Worm (Caenorhabditis elegans) whole organism, L4 larva: ENCODE data around the gene F01F1.11.

Experiments used
- F37D6.2 ChIP-seq: sonication (generic microtip); optimal IDR thresholded peaks from 2 replicates; lab custom pipeline; 2016; ENCODE audit warnings: mild to moderate bottlenecking, missing genetic modification characterization, missing compliant biosample characterization
- F44E2.7 ChIP-seq: fragments of 200-800 bp; sonication (Bioruptor generic); IDR thresholded peaks from 2 replicates; pipeline ENCODE4 v2.1.2; 2022; ENCODE audit warnings: missing genetic modification characterization, missing compliant biosample characterization
- F49E8.2 ChIP-seq: sonication (generic microtip); optimal IDR thresholded peaks from 2 replicates; lab custom pipeline; 2016; ENCODE audit warnings: missing compliant biosample characterization, mild to moderate bottlenecking, missing genetic modification characterization, borderline replicate concordance
- T20F7.1 ChIP-seq: fragments of 200-800 bp; sonication (Bioruptor generic); optimal IDR thresholded peaks from 2 replicates; lab custom pipeline; 2018; ENCODE audit warnings: mild to moderate bottlenecking, missing genetic modification characterization, missing compliant biosample characterization
- T26A8.4 ChIP-seq: fragments of 200-800 bp; sonication (Bioruptor generic); IDR thresholded peaks from 2 replicates; pipeline ENCODE4 v1.3.6; 2022; ENCODE audit warnings: missing genetic modification characterization, missing compliant biosample characterization
- Y48G9A.11 ChIP-seq: fragments of 200-800 bp; sonication (Bioruptor generic); IDR thresholded peaks from 2 replicates; pipeline ENCODE4 v1.3.6; 2022; ENCODE audit warnings: missing genetic modification reagents, missing genetic modification characterization, missing compliant biosample characterization
- Y75B8A.6 ChIP-seq: fragments of 200-800 bp; sonication (Bioruptor generic); IDR thresholded peaks from 2 replicates; pipeline ENCODE4 v1.3.6; 2022; ENCODE audit warnings: missing genetic modification reagents, missing genetic modification characterization, missing compliant biosample characterization
- ZK337.2 ChIP-seq: fragments of 200-800 bp; sonication (Bioruptor generic); IDR thresholded peaks from 2 replicates; pipeline ENCODE4 v1.3.6; 2022; ENCODE audit warnings: missing genetic modification reagents, missing genetic modification characterization, missing compliant biosample characterization
- attf-4 ChIP-seq: sonication (generic microtip); optimal IDR thresholded peaks from 3 replicates; lab custom pipeline; 2017; ENCODE audit warnings: missing biosample characterization, missing genetic modification characterization
- ceh-32 ChIP-seq: sonication (generic microtip); optimal IDR thresholded peaks from 2 replicates; lab custom pipeline; 2016; ENCODE audit warnings: mild to moderate bottlenecking, missing genetic modification characterization, missing compliant biosample characterization; ENCODE audit not compliant: poor library complexity
- ctbp-1 ChIP-seq: fragments of 200-800 bp; sonication (Bioruptor generic); IDR thresholded peaks from 2 replicates; pipeline ENCODE4 v1.3.6; 2022; ENCODE audit warnings: missing genetic modification reagents, missing genetic modification characterization, missing compliant biosample characterization
- daf-16 ChIP-seq, 3 experiments: sonication (generic microtip); optimal IDR thresholded peaks; 2 replicates each; lab custom pipeline; 2016 to 2017; ENCODE audit warnings: missing genetic modification characterization in 3 of 3, missing genetic modification reagents in 3 of 3, mild to moderate bottlenecking in 2 of 3, missing compliant biosample characterization in 2 of 3, missing biosample characterization in 1 of 3, moderate library complexity in 1 of 3
- dmd-6 ChIP-seq: fragments of 200-800 bp; sonication (Bioruptor generic); IDR thresholded peaks from 2 replicates; pipeline ENCODE4 v1.3.6; 2022; ENCODE audit warnings: missing genetic modification reagents, missing genetic modification characterization, missing compliant biosample characterization
- dmd-9 ChIP-seq: fragments of 200-800 bp; sonication (Bioruptor generic); IDR thresholded peaks from 2 replicates; pipeline ENCODE4 v1.3.6; 2022; ENCODE audit warnings: missing genetic modification reagents, missing genetic modification characterization, missing compliant biosample characterization
- dpl-1 ChIP-seq: fragments of 150-350 bp; optimal IDR thresholded peaks from 2 replicates; lab custom pipeline; 2014; ENCODE audit warnings: missing biosample characterization, missing genetic modification reagents, missing genetic modification characterization
- duxl-1 ChIP-seq: sonication (generic microtip); optimal IDR thresholded peaks from 2 replicates; lab custom pipeline; 2016; ENCODE audit warnings: mild to moderate bottlenecking, missing genetic modification characterization, moderate library complexity, missing compliant biosample characterization; ENCODE audit not compliant: poor library complexity
- dve-1 ChIP-seq: sonication (generic microtip); optimal IDR thresholded peaks from 2 replicates; lab custom pipeline; 2017; ENCODE audit warnings: antibody characterized with exemption, mild to moderate bottlenecking, missing genetic modification characterization, missing compliant biosample characterization; ENCODE audit not compliant: insufficient read depth
- hif-1 ChIP-seq, 2 experiments: sonication (generic microtip); optimal IDR thresholded peaks; 2 replicates each; lab custom pipeline; 2016 to 2017; ENCODE audit warnings: missing compliant biosample characterization in 2 of 2, missing genetic modification characterization in 2 of 2, missing genetic modification reagents in 2 of 2, missing genotype in 2 of 2, mild to moderate bottlenecking in 1 of 2
- hlh-11 ChIP-seq: fragments of 200-800 bp; sonication (Bioruptor generic); optimal IDR thresholded peaks from 2 replicates; lab custom pipeline; 2018; ENCODE audit warnings: mild to moderate bottlenecking, missing genetic modification characterization, missing compliant biosample characterization
- hlh-30 ChIP-seq: sonication (generic microtip); optimal IDR thresholded peaks from 2 replicates; lab custom pipeline; 2017; ENCODE audit warnings: antibody characterized with exemption, mild to moderate bottlenecking, missing genetic modification characterization, missing compliant biosample characterization; ENCODE audit not compliant: insufficient read depth
- hmg-1.1 ChIP-seq: fragments of 200-800 bp; sonication (Bioruptor generic); IDR thresholded peaks from 2 replicates; pipeline ENCODE4 v1.3.6; 2022; ENCODE audit warnings: missing genetic modification reagents, missing genetic modification characterization, missing compliant biosample characterization
- lin-1 ChIP-seq: fragments of 200-800 bp; sonication (Bioruptor generic); IDR thresholded peaks from 2 replicates; pipeline ENCODE4 v1.3.6; 2022; ENCODE audit warnings: missing genetic modification reagents, missing genetic modification characterization, missing compliant biosample characterization
- lin-13 ChIP-seq: fragments of 150-350 bp; optimal IDR thresholded peaks from 2 replicates; lab custom pipeline; 2014; ENCODE audit warnings: missing biosample characterization, missing genetic modification reagents, missing genetic modification characterization
- lin-29 ChIP-seq: fragments of 200-800 bp; sonication (Bioruptor generic); IDR thresholded peaks from 2 replicates; pipeline ENCODE4 v1.3.6; 2022; ENCODE audit warnings: missing genetic modification reagents, missing genetic modification characterization, missing compliant biosample characterization
- lin-38 ChIP-seq: fragments of 200-800 bp; sonication (Bioruptor generic); IDR thresholded peaks from 2 replicates; pipeline ENCODE4 v1.3.6; 2022; ENCODE audit warnings: missing genetic modification reagents, missing genetic modification characterization, missing compliant biosample characterization
- lsy-2 ChIP-seq, 2 experiments: fragments of 150-350 bp in 1 of 2; sonication (generic microtip) in 1 of 2; optimal IDR thresholded peaks; 2 replicates each; lab custom pipeline; 2014 to 2017; ENCODE audit warnings: missing biosample characterization in 2 of 2, missing genetic modification characterization in 2 of 2
- madf-5 ChIP-seq, 2 experiments: fragments of 200-800 bp; sonication (Bioruptor generic); IDR thresholded peaks; 2 replicates each; pipeline ENCODE4 v1.3.6; 2022; ENCODE audit warnings: missing compliant biosample characterization in 2 of 2, missing genetic modification characterization in 2 of 2
- madf-9 ChIP-seq: fragments of 200-800 bp; sonication (Bioruptor generic); conservative IDR thresholded peaks from 2 replicates; pipeline ENCODE4 v1.3.6; 2022; ENCODE audit warnings: missing genetic modification reagents, missing genetic modification characterization, missing compliant biosample characterization
- mdt-29 ChIP-seq: fragments of 200-800 bp; sonication (Bioruptor generic); IDR thresholded peaks from 2 replicates; pipeline ENCODE4 v1.3.6; 2022; ENCODE audit warnings: missing genetic modification reagents, missing genetic modification characterization, missing compliant biosample characterization
- mep-1 ChIP-seq: fragments of 150-350 bp; sonication (generic microtip); optimal IDR thresholded peaks from 3 replicates; lab custom pipeline; 2014; ENCODE audit warnings: missing biosample characterization, missing genetic modification characterization
- mes-2 ChIP-seq: sonication (generic microtip); optimal IDR thresholded peaks from 2 replicates; lab custom pipeline; 2016; ENCODE audit warnings: missing genotype, mild to moderate bottlenecking, missing genetic modification characterization, missing compliant biosample characterization; ENCODE audit not compliant: poor library complexity, severe bottlenecking
- mxl-3 ChIP-seq: fragments of 200-800 bp; sonication (Bioruptor generic); optimal IDR thresholded peaks from 2 replicates; lab custom pipeline; 2018; ENCODE audit warnings: mild to moderate bottlenecking, missing genetic modification characterization, missing compliant biosample characterization
- nhr-10 ChIP-seq: fragments of 150-350 bp; optimal IDR thresholded peaks from 2 replicates; lab custom pipeline; 2014; ENCODE audit warnings: missing biosample characterization, missing genetic modification characterization
- nhr-102 ChIP-seq: sonication (generic microtip); optimal IDR thresholded peaks from 2 replicates; lab custom pipeline; 2016; ENCODE audit warnings: mild to moderate bottlenecking, missing genetic modification characterization, moderate library complexity, missing compliant biosample characterization
- nhr-11 ChIP-seq: fragments of 150-350 bp; optimal IDR thresholded peaks from 2 replicates; lab custom pipeline; 2014; ENCODE audit warnings: missing biosample characterization, missing genetic modification characterization
- nhr-28 ChIP-seq: fragments of 150-350 bp; optimal IDR thresholded peaks from 2 replicates; lab custom pipeline; 2014; ENCODE audit warnings: missing biosample characterization, missing genetic modification characterization
- nhr-48 ChIP-seq: sonication (generic microtip); optimal IDR thresholded peaks from 2 replicates; lab custom pipeline; 2016; ENCODE audit warnings: mild to moderate bottlenecking, missing genetic modification characterization, missing compliant biosample characterization
- nhr-6 ChIP-seq: fragments of 150-350 bp; optimal IDR thresholded peaks from 2 replicates; lab custom pipeline; 2014; ENCODE audit warnings: missing biosample characterization, missing genetic modification characterization
- nhr-77 ChIP-seq: fragments of 150-350 bp; optimal IDR thresholded peaks from 2 replicates; lab custom pipeline; 2014; ENCODE audit warnings: missing biosample characterization, missing genetic modification characterization
- pha-4 ChIP-seq, 2 experiments: fragments of 150-350 bp in 1 of 2; fragments of 200-800 bp in 1 of 2; sonication (Bioruptor generic) in 1 of 2; IDR thresholded peaks in 1 of 2; optimal IDR thresholded peaks in 1 of 2; 2 replicates each; pipeline versions ENCODE4 v1.3.6 to Lab custom; 2014 to 2022; ENCODE audit warnings: missing genetic modification characterization in 2 of 2, missing genetic modification reagents in 2 of 2, missing biosample characterization in 1 of 2, missing compliant biosample characterization in 1 of 2
- rbr-2 ChIP-seq: sonication (generic microtip); optimal IDR thresholded peaks from 2 replicates; lab custom pipeline; 2016; ENCODE audit warnings: missing genotype, missing genetic modification characterization, missing compliant biosample characterization
- sdz-12 ChIP-seq: fragments of 200-800 bp; sonication (Bioruptor generic); optimal IDR thresholded peaks from 2 replicates; lab custom pipeline; 2018; ENCODE audit warnings: mild to moderate bottlenecking, missing genetic modification characterization, missing compliant biosample characterization
- set-16 ChIP-seq: fragments of 200-800 bp; sonication (Bioruptor generic); IDR thresholded peaks from 2 replicates; pipeline ENCODE4 v1.3.6; 2022; ENCODE audit warnings: missing genetic modification reagents, missing genetic modification characterization, missing compliant biosample characterization
- spr-3 ChIP-seq: fragments of 200-800 bp; sonication (Bioruptor generic); optimal IDR thresholded peaks from 2 replicates; lab custom pipeline; 2018; ENCODE audit warnings: mild to moderate bottlenecking, missing genetic modification characterization, missing compliant biosample characterization
- tra-1 ChIP-seq: fragments of 200-800 bp; sonication (Bioruptor generic); IDR thresholded peaks from 2 replicates; pipeline ENCODE4 v1.3.6; 2022; ENCODE audit warnings: missing genetic modification reagents, missing genetic modification characterization, missing compliant biosample characterization
- unc-130 ChIP-seq: sonication (generic microtip); optimal IDR thresholded peaks from 2 replicates; lab custom pipeline; 2016; ENCODE audit warnings: missing genetic modification reagents, missing genetic modification characterization, missing compliant biosample characterization
- zfp-3 ChIP-seq: fragments of 200-800 bp; sonication (Bioruptor generic); conservative IDR thresholded peaks from 2 replicates; pipeline ENCODE4 v1.3.6; 2022; ENCODE audit warnings: missing genetic modification reagents, missing genetic modification characterization, missing compliant biosample characterization
- zip-2 ChIP-seq: fragments of 150-350 bp; optimal IDR thresholded peaks from 2 replicates; lab custom pipeline; 2014; ENCODE audit warnings: missing biosample characterization, missing genetic modification characterization
- ztf-7 ChIP-seq: fragments of 150-350 bp; optimal IDR thresholded peaks from 2 replicates; lab custom pipeline; 2014; ENCODE audit warnings: missing biosample characterization, missing genetic modification characterization

Gene F01F1.11

DNA sequence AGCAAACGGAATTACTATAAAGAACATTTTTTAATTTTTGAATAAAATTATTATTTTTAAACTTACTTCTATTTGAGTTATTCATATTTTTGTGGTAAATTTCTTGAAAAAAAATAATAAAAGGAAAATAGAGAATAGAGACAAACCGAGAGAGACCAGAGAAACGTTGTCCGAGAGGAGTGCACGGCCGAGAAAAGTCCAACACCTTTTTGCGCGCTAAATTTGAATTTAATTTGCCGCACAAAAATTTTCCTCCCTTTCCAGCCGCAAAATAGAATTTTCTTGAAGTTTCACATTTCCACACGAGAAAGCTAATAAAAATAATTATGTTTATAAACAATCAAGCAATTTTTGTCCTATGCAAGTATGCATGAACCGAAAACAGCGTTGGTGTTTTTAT is at the start of gene F01F1.11, which contains the start of gene F01F1.3:
F01F1.11 (minus strand) TSS at position 118 of the 400 bp plus-strand sequence.
F01F1.3 (plus strand) TSS at position 179 of the 400 bp plus-strand sequence.
- TF ChIP-seq dmd-9 (GFP tag; lab: Robert Waterston, UW) (peak; percentile 77; the same call in 1 of the 2 replicates), dmd-6 (GFP tag; lab: Robert Waterston, UW) (peak; percentile 71), nhr-6 (tag; lab: Kevin White, UChicago) (peak; percentile 62), unc-130 (GFP tag; lab: Kevin White, UChicago) (peak; percentile 83), lin-29 (no peak), sdz-12 (no peak), pha-4 (GFP tag; IDR thresholded peaks at IDR 0.05; lab: Robert Waterston, UW) (0 out of 2 replicates have a peak, but pooled peaks have one; percentile 21), pha-4 (tag; optimal IDR thresholded peaks at IDR 0.05; lab: Kevin White, UChicago) (no peak), zip-2 (tag; lab: Kevin White, UChicago) (no peak), hif-1 (tag; optimal IDR thresholded peaks at IDR 0.05; lab: Kevin White, UChicago) (peak in 1 of 2 experiments; percentile 90), nhr-10 (tag; lab: Kevin White, UChicago) (no peak), nhr-11 (no peak), hlh-11 (tag; lab: Kevin White, UChicago) (peak; percentile 51), ctbp-1 (GFP tag; lab: Robert Waterston, UW) (no peak), daf-16 (GFP tag; optimal IDR thresholded peaks at IDR 0.05; lab: Kevin White, UChicago) (no peak), daf-16 (tag; optimal IDR thresholded peaks at IDR 0.05; lab: Kevin White, UChicago) (peak; percentile 18), zfp-3 (GFP tag; lab: Robert Waterston, UW) (no peak; the same call in 1 of the 2 replicates), lin-1 (GFP tag; lab: Robert Waterston, UW) (no peak), rbr-2 (tag; lab: Kevin White, UChicago) (peak; percentile 44), F44E2.7 (no peak), tra-1 (GFP tag; lab: Robert Waterston, UW) (0 out of 2 replicates have a peak, but pooled peaks have one; percentile 40), dpl-1 (GFP tag; lab: Kevin White, UChicago) (peak; percentile 98), duxl-1 (tag; lab: Kevin White, UChicago) (peak; percentile 68), nhr-28 (tag; lab: Kevin White, UChicago) (peak; percentile 41), attf-4 (tag; lab: Kevin White, UChicago) (no peak), ZK337.2 (peak; percentile 90), F37D6.2 (peak; percentile 30), lin-38 (GFP tag; lab: Robert Waterston, UW) (peak; percentile 72), mep-1 (tag; lab: Kevin White, UChicago) (peak; percentile 57), ztf-7 (no peak), ceh-32 (tag; lab: Kevin White, UChicago) (no peak), hlh-30 (peak; percentile 53), madf-9 (GFP tag; lab: Robert Waterston, UW) (peak; percentile 76), nhr-102 (peak; percentile 39), mxl-3 (GFP tag; lab: Kevin White, UChicago) (no peak), nhr-77 (tag; lab: Kevin White, UChicago) (no peak), F49E8.2 (tag; lab: Kevin White, UChicago) (peak; percentile 14), lsy-2 (tag; optimal IDR thresholded peaks at IDR 0.05; lab: Kevin White, UChicago) (peak in 1 of 2 experiments; percentile 89), mdt-29 (GFP tag; lab: Robert Waterston, UW) (no peak), T26A8.4 (GFP tag; lab: Robert Waterston, UW) (peak; percentile 50; the same call in 1 of the 2 replicates), mes-2 (tag; lab: Kevin White, UChicago) (peak; percentile 99), nhr-48 (tag; lab: Kevin White, UChicago) (peak; percentile 9), Y75B8A.6 (no peak), hmg-1.1 (peak; percentile 58), T20F7.1 (GFP tag; lab: Kevin White, UChicago) (peak; percentile 61), spr-3 (no peak), madf-5 (GFP tag; IDR thresholded peaks at IDR 0.05; lab: Robert Waterston, UW) (no peak), set-16 (GFP tag; lab: Robert Waterston, UW) (no peak), Y48G9A.11 (GFP tag; lab: Robert Waterston, UW) (peak; percentile 72), dve-1 (tag; lab: Kevin White, UChicago) (peak; percentile 75), lin-13 (peak; percentile 26)
